Fruit fly (Drosophila melanogaster) whole organism, adult: ENCODE data around the gene CG3748.

Source experiments
- CG11617 ChIP-seq: fragments of 200-800 bp; sonication (Bioruptor generic); optimal IDR thresholded peaks from 2 replicates; lab custom pipeline; 2017; ENCODE audit warnings: mild to moderate bottlenecking, missing biosample characterization, missing genetic modification reagents, missing genetic modification characterization
- CG5204 ChIP-seq: fragments of 200-800 bp; sonication (Bioruptor generic); optimal IDR thresholded peaks from 2 replicates; lab custom pipeline; 2016; ENCODE audit warnings: missing biosample characterization, missing genetic modification characterization
- CG7101 ChIP-seq: fragments of 200-800 bp; sonication (Bioruptor generic); optimal IDR thresholded peaks from 2 replicates; lab custom pipeline; 2018; ENCODE audit warnings: missing biosample characterization, mild to moderate bottlenecking, missing genetic modification characterization, moderate library complexity
- Clk ChIP-seq: fragments of 200-800 bp; sonication (Bioruptor generic); optimal IDR thresholded peaks from 2 replicates; lab custom pipeline; 2017; ENCODE audit warnings: missing biosample characterization, missing genetic modification characterization
- Crg-1 ChIP-seq: fragments of 200-800 bp; sonication (Bioruptor generic); optimal IDR thresholded peaks from 2 replicates; lab custom pipeline; 2016; ENCODE audit warnings: missing biosample characterization, missing genetic modification characterization
- Mnt ChIP-seq: fragments of 200-800 bp; sonication (Bioruptor generic); optimal IDR thresholded peaks from 2 replicates; lab custom pipeline; 2016; ENCODE audit warnings: missing biosample characterization, mild to moderate bottlenecking, missing genetic modification characterization
- kay ChIP-seq: fragments of 200-800 bp; sonication (Bioruptor generic); peaks from one replicate; lab custom pipeline; 2016; ENCODE audit warnings: missing biosample characterization, missing genetic modification characterization, borderline replicate concordance

dm6 chr2L:9377789-9378188 lies 35.2 kb downstream of the CG3748 start:
- TF ChIP-seq CG11617 (GFP tag; lab: Kevin White, UChicago): no peak
- TF ChIP-seq Clk (GFP tag; lab: Kevin White, UChicago): no peak
- no peak for TF ChIP-seq CG7101
- TF ChIP-seq Crg-1: no peak
- no peak for TF ChIP-seq Mnt (GFP tag; lab: Kevin White, UChicago)
- TF ChIP-seq kay (GFP tag; lab: Kevin White, UChicago): no peak
- no peak for TF ChIP-seq CG5204
